Fruit fly (Drosophila melanogaster) whole organism, prepupa: Measurements from ENCODE around the gene CG4653.

Experiments used
- Blimp-1 ChIP-seq: fragments of 200-800 bp; sonication (Bioruptor generic); optimal IDR thresholded peaks from 3 replicates; lab custom pipeline; 2017; ENCODE audit warnings: missing biosample characterization, missing genetic modification characterization, mild to moderate bottlenecking, moderate library complexity, missing genetic modification reagents
- CG6808 ChIP-seq: fragments of 200-800 bp; sonication (Bioruptor generic); optimal IDR thresholded peaks from 3 replicates; lab custom pipeline; 2017; ENCODE audit warnings: missing biosample characterization, missing genetic modification characterization, mild to moderate bottlenecking, moderate library complexity, missing genetic modification reagents
- Eip93F ChIP-seq: fragments of 200-800 bp; sonication (Bioruptor generic); optimal IDR thresholded peaks from 2 replicates; lab custom pipeline; 2016; ENCODE audit warnings: missing biosample characterization, mild to moderate bottlenecking, missing genetic modification characterization
- ss ChIP-seq, 2 experiments: fragments of 200-800 bp; sonication (Bioruptor generic); optimal IDR thresholded peaks; 2 replicates in 1 of 2; 3 replicates in 1 of 2; lab custom pipeline; 2017 to 2018; ENCODE audit warnings: mild to moderate bottlenecking in 2 of 2, missing biosample characterization in 2 of 2, missing genetic modification characterization in 2 of 2, moderate library complexity in 1 of 2
- topi ChIP-seq: fragments of 200-800 bp; sonication (Bioruptor generic); optimal IDR thresholded peaks from 3 replicates; lab custom pipeline; 2016; ENCODE audit warnings: missing biosample characterization, missing genetic modification characterization

dm6 chrX:16746824-16747223, 42.9 kb downstream of the CG4653 start:
- TF ChIP-seq ss (GFP tag; optimal IDR thresholded peaks at IDR 0.05; lab: Kevin White, UChicago) (no peak), topi (GFP tag; lab: Kevin White, UChicago) (no peak), Blimp-1 (GFP tag; lab: Kevin White, UChicago) (no peak), Eip93F (GFP tag; lab: Kevin White, UChicago) (no peak), CG6808 (GFP tag; lab: Kevin White, UChicago) (no peak)
